Worm (Caenorhabditis elegans) whole organism, late embryonic: ENCODE measurements around the gene fipr-5.

Experiments
- F13H6.1 ChIP-seq: sonication (generic microtip); optimal IDR thresholded peaks from 2 replicates; lab custom pipeline; 2016; ENCODE audit warnings: missing genetic modification characterization, missing compliant biosample characterization
- ama-1 ChIP-seq: fragments of 150-350 bp; optimal IDR thresholded peaks from 2 replicates; lab custom pipeline; 2014
- hlh-30 ChIP-seq: sonication (generic microtip); optimal IDR thresholded peaks from 2 replicates; lab custom pipeline; 2017; ENCODE audit warnings: antibody characterized with exemption, missing genetic modification characterization, missing compliant biosample characterization; ENCODE audit not compliant: insufficient read depth
- hlh-6 ChIP-seq: sonication (generic microtip); optimal IDR thresholded peaks from 2 replicates; lab custom pipeline; 2016; ENCODE audit warnings: missing genotype, missing genetic modification characterization, missing compliant biosample characterization
- nhr-11 ChIP-seq: fragments of 150-350 bp; optimal IDR thresholded peaks from 2 replicates; lab custom pipeline; 2014; ENCODE audit warnings: missing biosample characterization, missing genetic modification characterization
- pag-3 ChIP-seq: sonication (generic microtip); optimal IDR thresholded peaks from 2 replicates; lab custom pipeline; 2016; ENCODE audit warnings: missing compliant biosample characterization, missing genetic modification characterization, borderline replicate concordance
- pax-1 ChIP-seq: fragments of 150-350 bp; optimal IDR thresholded peaks from 2 replicates; lab custom pipeline; 2014; ENCODE audit warnings: missing biosample characterization, missing genetic modification characterization
- sox-4 ChIP-seq: sonication (generic microtip); optimal IDR thresholded peaks from 2 replicates; lab custom pipeline; 2017; ENCODE audit warnings: mild to moderate bottlenecking, missing genetic modification characterization, inconsistent platforms, missing compliant biosample characterization
- tbx-7 ChIP-seq: sonication (generic microtip); optimal IDR thresholded peaks from 2 replicates; lab custom pipeline; 2016; ENCODE audit warnings: missing genotype, missing genetic modification characterization, missing compliant biosample characterization
- unc-55 ChIP-seq: sonication (generic microtip); optimal IDR thresholded peaks from 2 replicates; lab custom pipeline; 2017; ENCODE audit warnings: missing biosample characterization, missing genetic modification reagents, missing genetic modification characterization

DNA sequence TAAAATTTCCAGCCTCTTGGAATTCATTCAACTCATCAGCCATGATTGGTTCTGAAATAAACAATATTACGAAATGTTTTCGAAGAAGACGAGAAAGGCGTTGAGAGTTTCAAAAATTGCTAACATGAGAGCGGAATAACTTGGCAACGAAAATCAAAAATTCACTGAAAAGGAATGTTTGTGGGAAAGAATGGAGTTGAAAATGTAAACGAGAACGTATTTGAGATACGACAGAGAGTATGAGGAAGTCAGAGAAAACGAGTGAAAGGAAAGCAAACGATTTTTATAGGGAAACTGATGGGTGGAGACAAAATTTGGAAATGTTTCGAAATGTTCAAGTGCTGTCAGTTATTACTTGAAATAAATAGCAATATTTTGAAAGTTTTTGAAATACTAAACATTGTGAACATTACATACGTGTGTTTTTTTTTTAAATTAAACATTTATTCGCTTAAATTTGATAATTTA lies 33.8 kb upstream of the fipr-5 start, which contains the start of gene rop-1:
- no peak for TF ChIP-seq unc-55 (GFP tag; lab: Kevin White, UChicago)
- no peak for TF ChIP-seq pax-1
- no peak for TF ChIP-seq hlh-30
- no peak for TF ChIP-seq nhr-11 (tag; lab: Kevin White, UChicago)
- TF ChIP-seq hlh-6 (tag; lab: Kevin White, UChicago): no peak
- TF ChIP-seq sox-4: no peak
- TF ChIP-seq F13H6.1: no peak
- no peak for TF ChIP-seq pag-3 (tag; lab: Kevin White, UChicago)
- TF ChIP-seq tbx-7 (tag; lab: Kevin White, UChicago): no peak
- no peak for TF ChIP-seq ama-1 (lab: Kevin White, UChicago)
